Worm (Caenorhabditis elegans): ENCODE data around the gene srh-52.

The srh-52 gene

DNA sequence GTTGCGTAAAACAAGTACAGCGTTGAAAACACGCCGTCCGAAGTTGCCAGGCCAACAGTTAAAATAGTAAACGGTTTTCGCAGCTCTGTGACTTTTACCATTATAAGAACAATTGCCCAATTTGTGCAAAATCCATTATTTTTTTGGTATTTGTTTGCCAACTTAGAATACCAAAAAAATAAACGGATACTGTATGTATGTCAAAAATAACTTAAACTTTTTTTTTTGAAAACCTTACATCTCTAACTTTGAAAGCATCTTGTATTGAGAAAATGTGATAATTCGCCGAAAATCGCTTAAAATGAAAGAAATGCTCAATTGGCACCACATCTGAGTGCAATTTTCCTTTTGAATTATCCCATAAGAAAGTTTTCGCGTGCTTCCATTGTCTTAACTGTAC, 22.6 kb upstream of the srh-52 start, which contains the start of gene fbxa-199:
Gene fbxa-199, minus strand, starts transcription at position 101 of the 400 bp plus-strand sequence.
- TF ChIP-seq unc-62 (GFP tag; optimal IDR thresholded peaks at IDR 0.05) (no peak), ceh-91 (GFP tag; IDR thresholded peaks at IDR 0.05) (no peak), attf-6 (GFP tag; IDR thresholded peaks at IDR 0.05) (no peak), sdz-38 (tag; optimal IDR thresholded peaks at IDR 0.05) (no peak), dox-1 (GFP tag; IDR thresholded peaks at IDR 0.05) (no peak), F55B11.4 (tag; optimal IDR thresholded peaks at IDR 0.05; ENCODE audit: borderline replicate concordance, insufficient read depth) (no peak), F39B2.1 (GFP tag; IDR thresholded peaks at IDR 0.05) (no peak), attf-3 (GFP tag; conservative IDR thresholded peaks at IDR 0.05) (no peak), nhr-90 (tag; optimal IDR thresholded peaks at IDR 0.05) (no peak), F33H1.4 (GFP tag; IDR thresholded peaks at IDR 0.05) (no peak), ztf-6 (GFP tag; IDR thresholded peaks at IDR 0.05) (no peak), die-1 (tag; optimal IDR thresholded peaks at IDR 0.05) (no peak), tbp1 (GFP tag; optimal IDR thresholded peaks at IDR 0.05) (no peak), hmg-1.2 (GFP tag; IDR thresholded peaks at IDR 0.05) (no peak), F23B12.7 (tag; optimal IDR thresholded peaks at IDR 0.05; ENCODE audit: insufficient read depth) (no peak), repo-1 (tag; optimal IDR thresholded peaks at IDR 0.05) (no peak), madf-8 (GFP tag; conservative IDR thresholded peaks at IDR 0.05) (no peak), tlf-1 (GFP tag; optimal IDR thresholded peaks at IDR 0.05) (no peak)

DNA sequence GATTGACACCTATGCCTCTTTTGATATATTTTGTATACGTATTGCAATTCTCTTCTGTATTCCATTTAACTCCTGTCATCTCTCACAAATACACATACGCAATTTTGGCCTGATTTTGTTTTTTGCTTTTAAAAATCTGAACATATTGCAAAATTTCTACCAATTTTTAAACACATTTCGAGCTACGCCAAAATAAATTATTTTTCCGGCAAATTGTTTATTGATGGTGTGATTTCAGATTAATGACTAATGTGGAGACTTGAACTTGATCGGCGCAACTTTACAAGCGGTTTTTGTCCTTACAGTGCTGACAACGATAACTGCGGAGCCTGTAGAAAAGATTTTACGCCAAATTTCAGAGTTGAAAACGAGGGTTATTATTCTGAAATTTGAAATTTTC, 21.0 kb upstream of the srh-52 start:
- TF ChIP-seq snpc-3.4 (tag; optimal IDR thresholded peaks at IDR 0.05) (peak; percentile 13), egl-18 (GFP tag; IDR thresholded peaks at IDR 0.05) (0 out of 2 replicates have a peak, but pooled peaks have one; percentile 40), ztf-26 (tag; optimal IDR thresholded peaks at IDR 0.05) (no peak), F10E7.11 (tag; optimal IDR thresholded peaks at IDR 0.05) (peak; percentile 17), attf-6 (GFP tag; IDR thresholded peaks at IDR 0.05) (peak; percentile 76), snpc-1.1 (tag; optimal IDR thresholded peaks at IDR 0.05; ENCODE audit: insufficient read depth) (peak; percentile 34), tbp1 (GFP tag; optimal IDR thresholded peaks at IDR 0.05) (peak; percentile 48), nhr-179 (tag; optimal IDR thresholded peaks at IDR 0.05) (no peak), nhr-80 (tag; optimal IDR thresholded peaks at IDR 0.05) (no peak), hrde-1 (tag; optimal IDR thresholded peaks at IDR 0.05; ENCODE audit: borderline replicate concordance) (peak; percentile 82), Y95B8A.8 (GFP tag; IDR thresholded peaks at IDR 0.05) (peak; percentile 56; the same call in 1 of the 2 replicates), lin-26 (GFP tag; IDR thresholded peaks at IDR 0.05) (peak; percentile 50; the same call in 1 of the 2 replicates), madf-3 (GFP tag; IDR thresholded peaks at IDR 0.05) (0 out of 2 replicates have a peak, but pooled peaks have one; percentile 16), snpc-4 (GFP tag; optimal IDR thresholded peaks at IDR 0.05) (peak; percentile 29), snpc-4 (tag; optimal IDR thresholded peaks at IDR 0.05) (no peak), pbrm-1 (GFP tag; IDR thresholded peaks at IDR 0.05) (peak; percentile 25; the same call in 1 of the 2 replicates), B0336.3 (GFP tag; IDR thresholded peaks at IDR 0.05) (peak; percentile 72; the same call in 1 of the 2 replicates), hsf-1 (GFP tag; IDR thresholded peaks at IDR 0.05) (peak; percentile 83), D2030.7 (GFP tag; IDR thresholded peaks at IDR 0.05) (0 out of 2 replicates have a peak, but pooled peaks have one; percentile 10), C06A6.2 (GFP tag; conservative IDR thresholded peaks at IDR 0.05) (no peak), B0261.1 (tag; optimal IDR thresholded peaks at IDR 0.05) (peak; percentile 12), him-1 (tag; optimal IDR thresholded peaks at IDR 0.05) (peak; percentile 37), ama-1 (optimal IDR thresholded peaks at IDR 0.05) (no peak), ama-1 (GFP tag; optimal IDR thresholded peaks at IDR 0.05) (peak in 1 of 2 experiments; percentile 28), Y53G8AR.9 (GFP tag; conservative IDR thresholded peaks at IDR 0.05) (peak; percentile 75), aptf-3 (GFP tag; IDR thresholded peaks at IDR 0.05) (no peak), madf-8 (GFP tag; conservative IDR thresholded peaks at IDR 0.05) (peak; percentile 34; the same call in 1 of the 2 replicates), xnd-1 (tag; optimal IDR thresholded peaks at IDR 0.05) (peak; percentile 51), rpc-1 (optimal IDR thresholded peaks at IDR 0.05) (no peak), rpc-1 (tag; optimal IDR thresholded peaks at IDR 0.05) (peak; percentile 10), Y79H2A.3 (GFP tag; conservative IDR thresholded peaks at IDR 0.05) (peak; percentile 21; the same call in 1 of the 2 replicates), C17E4.6 (GFP tag; IDR thresholded peaks at IDR 0.05) (0 out of 2 replicates have a peak, but pooled peaks have one; percentile 12), tlf-1 (GFP tag; optimal IDR thresholded peaks at IDR 0.05) (peak; percentile 63), B0019.2 (GFP tag; conservative IDR thresholded peaks at IDR 0.05) (no peak)

All from whole organism, young adult.